Worm (Caenorhabditis elegans): ENCODE measurements around the gene F54D12.10.

F54D12.10 gene

ce11 chrII:1378259-1378658 is at the start of gene F54D12.10:
F54D12.10 (minus strand) TSS chrII:1378359.
- TF ChIP-seq F37B4.10 (GFP tag; IDR thresholded peaks at IDR 0.05) (no peak), mxl-1 (tag; optimal IDR thresholded peaks at IDR 0.05) (no peak), F33H1.4 (GFP tag; IDR thresholded peaks at IDR 0.05) (no peak), let-607 (tag; optimal IDR thresholded peaks at IDR 0.05) (no peak)

- TF ChIP-seq ZK185.1 (tag; optimal IDR thresholded peaks at IDR 0.05; ENCODE audit: poor library complexity, severe bottlenecking), result no peak
- no peak for TF ChIP-seq nhr-90 (tag; optimal IDR thresholded peaks at IDR 0.05)
- no peak for TF ChIP-seq xnd-1 (tag; optimal IDR thresholded peaks at IDR 0.05)
- TF ChIP-seq mel-28 (tag; optimal IDR thresholded peaks at IDR 0.05; ENCODE audit: borderline replicate concordance), result no peak
- no peak for TF ChIP-seq bed-2 (GFP tag; IDR thresholded peaks at IDR 0.05)
- TF ChIP-seq F52B5.7 (tag; optimal IDR thresholded peaks at IDR 0.05), result no peak
- TF ChIP-seq ceh-58 (GFP tag; IDR thresholded peaks at IDR 0.05), result no peak
- no peak for TF ChIP-seq let-607 (tag; optimal IDR thresholded peaks at IDR 0.05)
- TF ChIP-seq ceh-27 (GFP tag; optimal IDR thresholded peaks at IDR 0.05), result no peak
Measured at ce11 chrII:1423660-1424059, 45.5 kb upstream of the F54D12.10 start, which contains the start of gene Y51H7C.10. Y51H7C.10 (minus strand) TSS chrII:1423760.

ce11 chrII:1420806-1421463 is 42.8 kb upstream of the F54D12.10 start:
- TF ChIP-seq bed-2 (GFP tag; IDR thresholded peaks at IDR 0.05), result no peak
- no peak for TF ChIP-seq F39B2.1 (GFP tag; IDR thresholded peaks at IDR 0.05)
- no peak for TF ChIP-seq hlh-26 (GFP tag; conservative IDR thresholded peaks at IDR 0.05)
- TF ChIP-seq snpc-1.1 (tag; optimal IDR thresholded peaks at IDR 0.05; ENCODE audit: insufficient read depth), result no peak
- no peak for TF ChIP-seq Y79H2A.3 (GFP tag; conservative IDR thresholded peaks at IDR 0.05)
- TF ChIP-seq nhr-179 (tag; optimal IDR thresholded peaks at IDR 0.05), result no peak
- no peak for TF ChIP-seq madf-3 (GFP tag; IDR thresholded peaks at IDR 0.05)
- no peak for TF ChIP-seq Y67H2A.10 (GFP tag; conservative IDR thresholded peaks at IDR 0.05)
- no peak for TF ChIP-seq B0019.2 (GFP tag; conservative IDR thresholded peaks at IDR 0.05)
- no peak for TF ChIP-seq hmg-1.2 (GFP tag; IDR thresholded peaks at IDR 0.05)
- no peak for TF ChIP-seq ccch-3 (GFP tag; optimal IDR thresholded peaks at IDR 0.05)
- TF ChIP-seq rec-8 (tag; optimal IDR thresholded peaks at IDR 0.05), result no peak
- no peak for TF ChIP-seq ceh-27 (GFP tag; optimal IDR thresholded peaks at IDR 0.05)
- no peak for TF ChIP-seq B0336.3 (GFP tag; IDR thresholded peaks at IDR 0.05)
- TF ChIP-seq T26A5.8 (tag; optimal IDR thresholded peaks at IDR 0.05), result no peak

ce11 chrII:1419994-1420393 is 41.8 kb upstream of the F54D12.10 start:
- no peak for TF ChIP-seq madf-6 (GFP tag; IDR thresholded peaks at IDR 0.05)
- TF ChIP-seq Y53G8AR.9 (GFP tag; conservative IDR thresholded peaks at IDR 0.05), result no peak
- no peak for TF ChIP-seq Y79H2A.3 (GFP tag; conservative IDR thresholded peaks at IDR 0.05)
- no peak for TF ChIP-seq K12H6.12 (tag; optimal IDR thresholded peaks at IDR 0.05)
- TF ChIP-seq ztf-28 (GFP tag; IDR thresholded peaks at IDR 0.05), result no peak
- TF ChIP-seq sdz-38 (tag; optimal IDR thresholded peaks at IDR 0.05), result no peak
- TF ChIP-seq mxl-1 (tag; optimal IDR thresholded peaks at IDR 0.05), result no peak
- no peak for TF ChIP-seq attf-3 (GFP tag; conservative IDR thresholded peaks at IDR 0.05)
- TF ChIP-seq ZK185.1 (tag; optimal IDR thresholded peaks at IDR 0.05; ENCODE audit: poor library complexity, severe bottlenecking), result no peak
- no peak for TF ChIP-seq somi-1 (GFP tag; optimal IDR thresholded peaks at IDR 0.05)
- no peak for TF ChIP-seq nfya-2 (GFP tag; IDR thresholded peaks at IDR 0.05)
- no peak for TF ChIP-seq nhr-27 (tag; optimal IDR thresholded peaks at IDR 0.05)
- TF ChIP-seq nfya-1 (tag; optimal IDR thresholded peaks at IDR 0.05; ENCODE audit: borderline replicate concordance, insufficient read depth), result no peak
- TF ChIP-seq F52B5.7 (tag; optimal IDR thresholded peaks at IDR 0.05), result no peak
- TF ChIP-seq B0261.1 (tag; optimal IDR thresholded peaks at IDR 0.05), result no peak

All from whole organism, young adult.